Worm (Caenorhabditis elegans): Measurements from ENCODE around the gene F32D8.14.

F32D8.14 gene

ce11 chrV:10915922-10916321, 21.3 kb upstream of the F32D8.14 start:
- TF ChIP-seq ceh-22 (tag; optimal IDR thresholded peaks at IDR 0.05) (no peak), pag-3 (tag; optimal IDR thresholded peaks at IDR 0.05; ENCODE audit: borderline replicate concordance) (no peak), ceh-18 (tag; optimal IDR thresholded peaks at IDR 0.05) (peak; percentile 2)

- TF ChIP-seq hlh-15 (tag; optimal IDR thresholded peaks at IDR 0.05) (no peak), pag-3 (tag; optimal IDR thresholded peaks at IDR 0.05; ENCODE audit: borderline replicate concordance) (no peak), unc-3 (GFP tag; conservative IDR thresholded peaks at IDR 0.05) (no peak), unc-3 (tag; optimal IDR thresholded peaks at IDR 0.05) (no peak), elt-2 (tag; optimal IDR thresholded peaks at IDR 0.05) (no peak), ceh-24 (tag; optimal IDR thresholded peaks at IDR 0.05) (no peak), ceh-18 (tag; optimal IDR thresholded peaks at IDR 0.05) (no peak), npax-4 (tag; optimal IDR thresholded peaks at IDR 0.05) (no peak), ceh-19 (GFP tag; optimal IDR thresholded peaks at IDR 0.05) (no peak), pha-4 (tag; optimal IDR thresholded peaks at IDR 0.05) (no peak), odd-2 (tag; optimal IDR thresholded peaks at IDR 0.05) (no peak), C38D4.7 (GFP tag; optimal IDR thresholded peaks at IDR 0.05) (no peak), dmd-4 (tag; optimal IDR thresholded peaks at IDR 0.05; ENCODE audit: borderline replicate concordance) (no peak), hlh-8 (tag; optimal IDR thresholded peaks at IDR 0.05) (no peak), pqm-1 (tag; optimal IDR thresholded peaks at IDR 0.05) (no peak)
These were observed 15.4 kb upstream of the F32D8.14 start for ce11 chrV:10909959-10910358.

DNA sequence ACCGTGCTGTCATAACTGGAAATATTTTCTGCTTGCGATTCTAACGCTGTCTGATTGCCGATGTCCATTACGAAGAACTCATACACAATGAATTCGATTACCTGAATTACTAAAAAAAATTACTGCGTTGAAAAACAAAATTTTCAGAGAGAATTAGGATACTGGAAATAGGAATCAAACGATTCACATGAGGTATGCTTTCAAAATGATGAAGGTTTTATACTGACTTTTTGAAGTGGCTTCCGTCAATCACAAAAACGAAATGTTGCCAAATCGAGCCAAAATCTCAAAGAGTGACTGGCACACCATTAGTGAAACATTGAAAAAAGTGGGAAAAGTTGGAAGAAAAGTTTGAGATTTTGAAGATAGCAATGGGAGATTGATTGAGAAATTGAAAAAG, 14.5 kb upstream of the F32D8.14 start, which contains the start of gene zzz-1:
TSS of gene zzz-1 (minus strand) at position 101 of the 400 bp plus-strand sequence.
- TF ChIP-seq hlh-15 (tag; optimal IDR thresholded peaks at IDR 0.05) (no peak), ceh-14 (tag; optimal IDR thresholded peaks at IDR 0.05) (no peak), ref-2 (tag; optimal IDR thresholded peaks at IDR 0.05) (no peak), hlh-6 (tag; optimal IDR thresholded peaks at IDR 0.05) (no peak), ztf-16 (tag; optimal IDR thresholded peaks at IDR 0.05) (no peak), gmeb-2 (tag; optimal IDR thresholded peaks at IDR 0.05) (no peak), unc-86 (tag; optimal IDR thresholded peaks at IDR 0.05) (no peak), fkh-10 (GFP tag; optimal IDR thresholded peaks at IDR 0.05) (no peak), unc-42 (tag; optimal IDR thresholded peaks at IDR 0.05) (no peak), ceh-48 (tag; optimal IDR thresholded peaks at IDR 0.05) (no peak), ceh-30 (tag; optimal IDR thresholded peaks at IDR 0.05) (no peak), hlh-8 (tag; optimal IDR thresholded peaks at IDR 0.05) (no peak), lin-11 (tag; optimal IDR thresholded peaks at IDR 0.05) (no peak), ceh-6 (GFP tag; optimal IDR thresholded peaks at IDR 0.05) (no peak), ceh-18 (tag; optimal IDR thresholded peaks at IDR 0.05) (no peak)

DNA sequence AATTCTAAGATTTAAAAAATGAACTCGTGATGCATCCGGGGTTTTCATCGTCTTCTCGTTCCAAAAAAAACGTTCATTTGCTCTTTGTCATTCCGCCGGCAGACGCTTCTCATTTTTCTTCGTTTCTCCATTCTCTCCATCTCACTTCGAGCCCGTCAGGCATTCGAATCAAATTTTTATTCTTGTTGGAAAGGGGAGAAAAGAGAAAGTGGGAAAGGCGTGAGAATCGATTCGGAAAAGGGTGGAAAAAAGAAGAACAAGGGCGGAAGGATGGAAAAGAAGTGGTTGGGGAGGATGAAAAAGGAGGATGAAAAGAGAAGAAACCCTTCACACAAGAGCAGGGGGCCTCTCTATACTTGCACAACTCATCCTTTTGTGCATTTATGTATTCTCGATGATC, 10.2 kb upstream of the F32D8.14 start:
- no peak for TF ChIP-seq lim-6 (tag; optimal IDR thresholded peaks at IDR 0.05)
- TF ChIP-seq zip-5 (tag; optimal IDR thresholded peaks at IDR 0.05) = no peak
- TF ChIP-seq ceh-22 (tag; optimal IDR thresholded peaks at IDR 0.05) = no peak
- TF ChIP-seq sox-2 (GFP tag; IDR thresholded peaks at IDR 0.05) = no peak
- TF ChIP-seq sox-4 (tag; optimal IDR thresholded peaks at IDR 0.05) = no peak
- TF ChIP-seq ahr-1 (tag; optimal IDR thresholded peaks at IDR 0.05) = no peak
- no peak for TF ChIP-seq nhr-11 (tag; optimal IDR thresholded peaks at IDR 0.05)
- peak; percentile 18 for TF ChIP-seq ceh-48 (tag; optimal IDR thresholded peaks at IDR 0.05)
- peak; percentile 9 for TF ChIP-seq ceh-31 (tag; optimal IDR thresholded peaks at IDR 0.05)
- TF ChIP-seq npax-4 (tag; optimal IDR thresholded peaks at IDR 0.05) = no peak
- no peak for TF ChIP-seq K02D7.2 (tag; optimal IDR thresholded peaks at IDR 0.05)
- TF ChIP-seq lin-11 (tag; optimal IDR thresholded peaks at IDR 0.05) = no peak
- no peak for TF ChIP-seq ztf-16 (tag; optimal IDR thresholded peaks at IDR 0.05)
- TF ChIP-seq unc-86 (tag; optimal IDR thresholded peaks at IDR 0.05) = no peak
- no peak for TF ChIP-seq rnt-1 (tag; optimal IDR thresholded peaks at IDR 0.05)
- no peak for TF ChIP-seq hlh-30 (tag; optimal IDR thresholded peaks at IDR 0.05; ENCODE audit: insufficient read depth)
- TF ChIP-seq che-1 (tag; optimal IDR thresholded peaks at IDR 0.05) = no peak
- TF ChIP-seq pag-3 (tag; optimal IDR thresholded peaks at IDR 0.05; ENCODE audit: borderline replicate concordance) = no peak
- no peak for TF ChIP-seq hlh-6 (tag; optimal IDR thresholded peaks at IDR 0.05)
- peak; percentile 58 for TF ChIP-seq unc-42 (tag; optimal IDR thresholded peaks at IDR 0.05)
- no peak for TF ChIP-seq ref-2 (tag; optimal IDR thresholded peaks at IDR 0.05)
- TF ChIP-seq ceh-34 (tag; optimal IDR thresholded peaks at IDR 0.05) = no peak
